Worm (Caenorhabditis elegans) whole organism, early embryonic: Measurements from ENCODE around the gene Y43F8B.3.

Experiments
- B0310.2 ChIP-seq: sonication (generic microtip); optimal IDR thresholded peaks from 2 replicates; lab custom pipeline; 2016; ENCODE audit warnings: mild to moderate bottlenecking, missing genetic modification characterization, missing compliant biosample characterization
- F13C5.2 ChIP-seq: sonication (generic microtip); optimal IDR thresholded peaks from 2 replicates; lab custom pipeline; 2017; ENCODE audit warnings: mild to moderate bottlenecking, missing genetic modification characterization, inconsistent platforms, missing compliant biosample characterization
- aly-1 ChIP-seq: sonication (generic microtip); optimal IDR thresholded peaks from 2 replicates; lab custom pipeline; 2016; ENCODE audit warnings: missing genetic modification characterization, missing compliant biosample characterization
- ama-1 ChIP-seq: fragments of 150-350 bp; optimal IDR thresholded peaks from 2 replicates; lab custom pipeline; 2014
- ceh-13 ChIP-seq: fragments of 200-800 bp; sonication (Bioruptor generic); optimal IDR thresholded peaks from 2 replicates; lab custom pipeline; 2018; ENCODE audit warnings: mild to moderate bottlenecking, missing genetic modification characterization, missing compliant biosample characterization
- ceh-36 ChIP-seq: sonication (generic microtip); optimal IDR thresholded peaks from 2 replicates; lab custom pipeline; 2016; ENCODE audit warnings: missing genetic modification characterization, inconsistent platforms, missing compliant biosample characterization
- ets-7 ChIP-seq: sonication (generic microtip); optimal IDR thresholded peaks from 2 replicates; lab custom pipeline; 2016; ENCODE audit warnings: missing genotype, missing genetic modification characterization, missing compliant biosample characterization
- flt-1 ChIP-seq: fragments of 200-800 bp; sonication (Bioruptor generic); IDR thresholded peaks from 2 replicates; pipeline ENCODE4 v1.3.6; 2022; ENCODE audit warnings: missing genetic modification characterization, missing compliant biosample characterization
- hmbx-1 ChIP-seq: sonication (generic microtip); optimal IDR thresholded peaks from 2 replicates; lab custom pipeline; 2016; ENCODE audit warnings: mild to moderate bottlenecking, missing genetic modification characterization, missing compliant biosample characterization
- hmg-4 ChIP-seq: fragments of 200-800 bp; sonication (Bioruptor generic); optimal IDR thresholded peaks from 2 replicates; lab custom pipeline; 2018; ENCODE audit warnings: mild to moderate bottlenecking, missing genetic modification characterization, missing compliant biosample characterization
- hnd-1 ChIP-seq: sonication (generic microtip); optimal IDR thresholded peaks from 2 replicates; lab custom pipeline; 2016; ENCODE audit warnings: missing genetic modification characterization, missing compliant biosample characterization
- pes-1 ChIP-seq: fragments of 200-800 bp; sonication (Bioruptor generic); IDR thresholded peaks from 2 replicates; pipeline ENCODE4 v1.3.6; 2022; ENCODE audit warnings: missing genetic modification reagents, missing genetic modification characterization, missing compliant biosample characterization
- scrt-1 ChIP-seq: fragments of 200-800 bp; sonication (Bioruptor generic); IDR thresholded peaks from 2 replicates; pipeline ENCODE4 v1.3.6; 2022; ENCODE audit warnings: missing genetic modification characterization, missing compliant biosample characterization
- sea-1 ChIP-seq: fragments of 200-800 bp; sonication (Bioruptor generic); conservative IDR thresholded peaks from 2 replicates; pipeline ENCODE4 v1.3.6; 2022; ENCODE audit warnings: missing genetic modification characterization, missing compliant biosample characterization
- tbx-11 ChIP-seq: fragments of 200-800 bp; sonication (Bioruptor generic); IDR thresholded peaks from 2 replicates; pipeline ENCODE4 v1.3.6; 2022; ENCODE audit warnings: missing genetic modification characterization, missing compliant biosample characterization
- tbx-37 ChIP-seq: fragments of 200-800 bp; sonication (Bioruptor generic); conservative IDR thresholded peaks from 2 replicates; pipeline ENCODE4 v1.3.6; 2022; ENCODE audit warnings: missing genetic modification reagents, missing genetic modification characterization, missing compliant biosample characterization
- tra-4 ChIP-seq: sonication (generic microtip); optimal IDR thresholded peaks from 2 replicates; lab custom pipeline; 2017; ENCODE audit warnings: missing genetic modification characterization, missing compliant biosample characterization

The Y43F8B.3 gene

DNA sequence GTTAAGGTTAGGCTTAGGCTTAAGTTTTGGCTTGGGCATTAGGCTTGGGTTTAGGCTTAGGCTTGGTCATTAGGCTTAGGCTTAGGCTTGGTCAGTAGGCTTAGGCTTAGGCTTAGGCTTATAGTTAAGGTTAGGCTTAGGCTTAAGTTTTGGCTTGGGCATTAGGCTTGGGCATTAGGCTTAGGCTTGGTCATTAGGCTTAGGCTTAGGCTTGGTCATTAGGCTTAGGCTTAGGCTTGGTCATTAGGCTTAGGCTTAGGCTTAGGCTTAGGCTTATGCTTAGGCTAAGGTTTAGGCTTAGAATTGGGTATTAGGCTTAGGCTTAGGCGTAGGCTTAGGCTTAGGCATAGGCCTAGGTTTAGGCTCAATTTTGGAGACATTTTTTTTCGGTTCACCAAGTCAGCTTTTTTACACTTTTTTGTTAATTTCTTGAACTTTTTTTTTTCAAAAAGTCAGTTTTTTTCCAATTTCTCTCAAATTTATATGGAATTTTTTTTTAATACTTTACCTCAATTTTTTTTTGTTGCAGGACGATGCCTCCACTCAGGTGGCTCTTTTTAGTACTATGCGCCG lies at the start of gene Y43F8B.3:
Gene Y43F8B.3 (plus strand): TSS at position 523 of the 573 bp plus-strand sequence.
- TF ChIP-seq tbx-11 (no peak), ceh-13 (GFP tag; lab: Kevin White, UChicago) (no peak), ceh-36 (tag; lab: Kevin White, UChicago) (peak; percentile 72), F13C5.2 (tag; lab: Kevin White, UChicago) (no peak), B0310.2 (tag; lab: Kevin White, UChicago) (no peak)

DNA sequence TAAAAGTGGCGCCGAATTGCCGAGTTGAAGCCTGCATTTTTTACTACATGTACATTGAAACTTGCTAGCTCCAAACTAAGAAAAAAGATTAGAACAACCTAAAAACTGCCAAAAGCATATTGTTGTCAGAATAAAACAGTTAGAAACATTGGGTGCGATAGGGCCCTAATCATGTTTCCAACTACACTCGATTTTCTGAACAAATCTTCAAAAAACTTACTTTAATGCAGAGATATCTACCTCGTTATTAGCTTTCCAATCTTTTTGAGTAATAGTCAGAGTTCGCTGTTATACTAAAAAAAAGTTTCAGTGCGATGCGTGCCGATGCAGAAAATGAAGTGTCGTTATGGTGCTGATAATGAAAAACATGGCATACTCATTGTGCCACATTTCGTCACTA lies 47.3 kb upstream of the Y43F8B.3 start, which contains the start of the genes Y43F8B.13 and Y43F8B.14:
Gene Y43F8B.13 (plus strand): TSS at position 301 of the 400 bp plus-strand sequence.
Gene Y43F8B.14 (minus strand): TSS at position 322 of the 400 bp plus-strand sequence.
- TF ChIP-seq flt-1 (GFP tag; lab: Robert Waterston, UW) (no peak), ceh-13 (GFP tag; lab: Kevin White, UChicago) (no peak), tbx-11 (no peak), hmg-4 (GFP tag; lab: Kevin White, UChicago) (no peak), F13C5.2 (tag; lab: Kevin White, UChicago) (no peak), B0310.2 (tag; lab: Kevin White, UChicago) (no peak), tbx-37 (no peak), hnd-1 (tag; lab: Kevin White, UChicago) (no peak), hmbx-1 (no peak), ama-1 (lab: Kevin White, UChicago) (no peak), sea-1 (GFP tag; lab: Robert Waterston, UW) (no peak), aly-1 (tag; lab: Kevin White, UChicago) (no peak), scrt-1 (GFP tag; lab: Robert Waterston, UW) (no peak), ceh-36 (tag; lab: Kevin White, UChicago) (no peak), ets-7 (no peak), tra-4 (no peak)

DNA sequence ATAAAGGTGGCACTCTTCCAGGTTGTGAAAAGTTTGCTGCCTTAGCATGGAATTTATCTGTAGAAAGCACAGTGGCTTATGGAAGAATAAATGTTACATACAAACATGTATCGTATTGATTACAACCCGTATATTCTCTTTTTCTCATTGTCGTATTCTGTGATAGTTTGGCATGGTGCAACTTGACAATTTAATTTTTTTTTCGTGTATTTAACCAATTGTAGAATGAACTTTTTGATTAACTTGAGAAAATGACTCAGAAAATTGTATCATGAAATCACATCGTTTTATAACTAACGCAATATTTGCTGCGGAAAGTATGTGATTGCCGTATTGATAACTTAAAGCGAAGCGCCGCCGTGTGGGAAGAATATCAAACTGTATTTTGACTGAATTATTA lies 45.8 kb upstream of the Y43F8B.3 start, which contains the start of gene Y43F8B.24:
Gene Y43F8B.24 (plus strand): TSS at position 301 of the 400 bp plus-strand sequence.
- no peak for TF ChIP-seq tbx-11
- no peak for TF ChIP-seq sea-1 (GFP tag; lab: Robert Waterston, UW)
- TF ChIP-seq hmg-4 (GFP tag; lab: Kevin White, UChicago), result no peak
- no peak for TF ChIP-seq hnd-1 (tag; lab: Kevin White, UChicago)
- no peak for TF ChIP-seq tra-4
- no peak for TF ChIP-seq ceh-36 (tag; lab: Kevin White, UChicago)
- TF ChIP-seq B0310.2 (tag; lab: Kevin White, UChicago), result no peak
- no peak for TF ChIP-seq scrt-1 (GFP tag; lab: Robert Waterston, UW)
- no peak for TF ChIP-seq ets-7

- TF ChIP-seq B0310.2 (tag; lab: Kevin White, UChicago), result no peak
- no peak for TF ChIP-seq tbx-37
- TF ChIP-seq sea-1 (GFP tag; lab: Robert Waterston, UW), result no peak
- no peak for TF ChIP-seq aly-1 (tag; lab: Kevin White, UChicago)
- no peak for TF ChIP-seq hmg-4 (GFP tag; lab: Kevin White, UChicago)
Measured at ce11 chrV:19462020-19462419, 40.9 kb upstream of the Y43F8B.3 start, which contains the start of gene Y43F8B.15. Gene Y43F8B.15 (minus strand): TSS chrV:19462120.

DNA sequence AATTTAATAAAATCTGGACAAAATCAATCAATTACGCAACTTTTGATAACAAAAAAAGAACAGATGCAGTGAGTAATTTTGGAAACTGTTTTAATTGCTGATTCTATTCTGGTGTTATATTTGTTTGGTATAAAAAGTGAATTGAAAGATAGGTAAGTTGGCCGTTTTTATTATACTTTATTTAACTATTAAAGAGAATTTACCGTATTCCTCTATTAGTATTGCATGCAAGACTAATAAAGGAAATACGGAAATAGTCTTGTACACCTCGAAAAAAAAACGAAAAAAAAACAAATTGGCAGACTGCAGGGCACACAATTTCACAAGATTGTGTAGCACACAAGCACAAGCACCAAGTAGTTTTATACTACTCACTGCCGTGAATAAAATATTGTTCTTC lies 40.3 kb upstream of the Y43F8B.3 start, which contains the start of gene Y43F8B.25:
Gene Y43F8B.25 (plus strand): TSS at position 301 of the 400 bp plus-strand sequence.
- no peak for TF ChIP-seq hnd-1 (tag; lab: Kevin White, UChicago)
- TF ChIP-seq tra-4, result no peak
- TF ChIP-seq ets-7, result no peak
- no peak for TF ChIP-seq scrt-1 (GFP tag; lab: Robert Waterston, UW)
- no peak for TF ChIP-seq aly-1 (tag; lab: Kevin White, UChicago)
- TF ChIP-seq hmg-4 (GFP tag; lab: Kevin White, UChicago), result no peak
- no peak for TF ChIP-seq ceh-36 (tag; lab: Kevin White, UChicago)
- TF ChIP-seq sea-1 (GFP tag; lab: Robert Waterston, UW), result no peak
- no peak for TF ChIP-seq pes-1 (GFP tag; lab: Robert Waterston, UW)
- no peak for TF ChIP-seq ceh-13 (GFP tag; lab: Kevin White, UChicago)
- TF ChIP-seq F13C5.2 (tag; lab: Kevin White, UChicago), result no peak
- no peak for TF ChIP-seq tbx-37
- TF ChIP-seq tbx-11, result no peak
- no peak for TF ChIP-seq hmbx-1

DNA sequence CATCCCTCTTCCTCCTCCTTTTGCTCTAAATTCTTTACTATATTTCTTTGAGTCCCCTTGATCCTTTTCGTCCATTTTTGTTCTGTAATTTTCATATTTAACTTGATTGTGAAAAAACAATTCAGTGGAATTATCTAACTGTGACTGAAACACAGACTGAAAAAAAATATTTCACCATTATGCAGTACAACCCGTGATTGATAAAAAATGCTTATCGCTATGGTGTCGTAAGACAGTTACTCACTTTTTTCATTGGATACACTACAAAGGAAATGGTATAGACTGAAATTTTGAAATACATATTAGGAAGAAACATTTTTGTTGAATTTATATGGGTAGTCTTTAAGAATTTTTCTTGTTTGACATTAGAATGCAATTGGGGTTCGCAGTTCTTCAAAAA lies 35.3 kb upstream of the Y43F8B.3 start, which contains the start of gene Y43F8B.23:
Gene Y43F8B.23 (minus strand): TSS at position 75 of the 400 bp plus-strand sequence.
- TF ChIP-seq hmg-4 (GFP tag; lab: Kevin White, UChicago) (no peak), aly-1 (tag; lab: Kevin White, UChicago) (no peak), pes-1 (GFP tag; lab: Robert Waterston, UW) (no peak), flt-1 (GFP tag; lab: Robert Waterston, UW) (no peak), tbx-11 (no peak), B0310.2 (tag; lab: Kevin White, UChicago) (no peak), ama-1 (lab: Kevin White, UChicago) (no peak), ceh-13 (GFP tag; lab: Kevin White, UChicago) (no peak), tra-4 (no peak), ets-7 (no peak), sea-1 (GFP tag; lab: Robert Waterston, UW) (no peak), ceh-36 (tag; lab: Kevin White, UChicago) (no peak), tbx-37 (no peak), F13C5.2 (tag; lab: Kevin White, UChicago) (no peak), scrt-1 (GFP tag; lab: Robert Waterston, UW) (no peak), hmbx-1 (no peak), hnd-1 (tag; lab: Kevin White, UChicago) (no peak)

ce11 chrV:19468083-19468482 lies 34.8 kb upstream of the Y43F8B.3 start, which contains the start of gene Y43F8B.12:
Gene Y43F8B.12 (plus strand): TSS chrV:19468383.
- TF ChIP-seq ets-7 (no peak), B0310.2 (tag; lab: Kevin White, UChicago) (no peak), ceh-36 (tag; lab: Kevin White, UChicago) (no peak), hmbx-1 (no peak), F13C5.2 (tag; lab: Kevin White, UChicago) (no peak), hmg-4 (GFP tag; lab: Kevin White, UChicago) (no peak), scrt-1 (GFP tag; lab: Robert Waterston, UW) (no peak), aly-1 (tag; lab: Kevin White, UChicago) (no peak), hnd-1 (tag; lab: Kevin White, UChicago) (no peak)
